Fruit fly (Drosophila melanogaster) whole organism, embryonic: ENCODE data around the gene CG13721.

Source experiments
- CG10979 ChIP-seq: fragments of 200-800 bp; sonication (Bioruptor generic); optimal IDR thresholded peaks from 2 replicates; lab custom pipeline; 2018; ENCODE audit warnings: missing biosample characterization, mild to moderate bottlenecking, missing genetic modification characterization, moderate library complexity
- CG11093 ChIP-seq: fragments of 200-800 bp; sonication (Bioruptor generic); IDR thresholded peaks from 3 replicates; pipeline ENCODE4 v1.3.6; 2022; ENCODE audit warnings: missing biosample characterization, missing genetic modification characterization
- CG11723 ChIP-seq: fragments of 200-800 bp; sonication (Bioruptor generic); optimal IDR thresholded peaks from 2 replicates; lab custom pipeline; 2017; ENCODE audit warnings: missing biosample characterization, mild to moderate bottlenecking, missing genetic modification characterization
- CG12391 ChIP-seq: fragments of 200-800 bp; sonication (Bioruptor generic); optimal IDR thresholded peaks from 3 replicates; lab custom pipeline; 2018; ENCODE audit warnings: missing biosample characterization, mild to moderate bottlenecking, missing genetic modification characterization, moderate library complexity
- CG15073 ChIP-seq: fragments of 200-800 bp; sonication (Bioruptor generic); optimal IDR thresholded peaks from 2 replicates; lab custom pipeline; 2016; ENCODE audit warnings: missing biosample characterization, missing genetic modification characterization
- CG16779 ChIP-seq: fragments of 200-800 bp; sonication (Bioruptor generic); IDR thresholded peaks from 2 replicates; pipeline ENCODE4 v1.3.6; 2022; ENCODE audit warnings: missing biosample characterization, missing genetic modification characterization
- CG17361 ChIP-seq: fragments of 200-800 bp; sonication (Bioruptor generic); IDR thresholded peaks from 3 replicates; pipeline ENCODE4 v1.3.6; 2022; ENCODE audit warnings: missing biosample characterization, missing genetic modification characterization
- CG17385 ChIP-seq: fragments of 200-800 bp; sonication (Bioruptor generic); optimal IDR thresholded peaks from 3 replicates; lab custom pipeline; 2018; ENCODE audit warnings: missing biosample characterization, mild to moderate bottlenecking, missing genetic modification characterization
- CG17612 ChIP-seq: fragments of 200-800 bp; sonication (Bioruptor generic); IDR thresholded peaks from 2 replicates; pipeline ENCODE4 v1.3.6; 2022; ENCODE audit warnings: missing biosample characterization, missing genetic modification characterization
- CG2129 ChIP-seq: fragments of 200-800 bp; sonication (Bioruptor generic); IDR thresholded peaks from 2 replicates; pipeline ENCODE4 v1.3.6; 2022; ENCODE audit warnings: missing biosample characterization, missing genetic modification characterization; ENCODE audit not compliant: partially characterized antibody
- CG2678 ChIP-seq: fragments of 200-800 bp; sonication (Bioruptor generic); optimal IDR thresholded peaks from 3 replicates; lab custom pipeline; 2019; ENCODE audit warnings: missing biosample characterization, mild to moderate bottlenecking, missing genetic modification characterization, moderate library complexity
- CG32532 ChIP-seq: fragments of 200-800 bp; sonication (Bioruptor generic); IDR thresholded peaks from 2 replicates; pipeline ENCODE4 v1.3.6; 2022; ENCODE audit warnings: missing biosample characterization, missing genetic modification characterization
- CG5245 ChIP-seq: fragments of 200-800 bp; sonication (Bioruptor generic); optimal IDR thresholded peaks from 3 replicates; lab custom pipeline; 2016; ENCODE audit warnings: missing biosample characterization, missing genetic modification characterization
- CG6254 ChIP-seq: fragments of 200-800 bp; sonication (Bioruptor generic); optimal IDR thresholded peaks from 3 replicates; lab custom pipeline; 2017; ENCODE audit warnings: mild to moderate bottlenecking, missing biosample characterization, missing genetic modification reagents, missing genetic modification characterization
- CG6654 ChIP-seq: fragments of 200-800 bp; sonication (Bioruptor generic); optimal IDR thresholded peaks from 2 replicates; lab custom pipeline; 2017; ENCODE audit warnings: missing biosample characterization, mild to moderate bottlenecking, missing genetic modification characterization
- CG6854 ChIP-seq: fragments of 200-800 bp; sonication (Bioruptor generic); optimal IDR thresholded peaks from 3 replicates; lab custom pipeline; 2017; ENCODE audit warnings: missing biosample characterization, mild to moderate bottlenecking, missing genetic modification characterization
- CoRest ChIP-seq: fragments of 200-800 bp; sonication (Bioruptor generic); optimal IDR thresholded peaks from 3 replicates; lab custom pipeline; 2018; ENCODE audit warnings: missing biosample characterization, mild to moderate bottlenecking, missing genetic modification characterization, moderate library complexity
- Gug ChIP-seq: fragments of 200-800 bp; sonication (Bioruptor generic); IDR thresholded peaks from 4 replicates; pipeline ENCODE4 v1.3.6; 2022; ENCODE audit warnings: missing biosample characterization, missing genetic modification characterization
- H2.0 ChIP-seq: fragments of 200-800 bp; sonication (Bioruptor generic); IDR thresholded peaks from 2 replicates; pipeline ENCODE4 v1.3.6; 2022; ENCODE audit warnings: missing biosample characterization, missing genetic modification characterization
- HLH3B ChIP-seq: fragments of 200-800 bp; sonication (Bioruptor generic); IDR thresholded peaks from 2 replicates; pipeline ENCODE4 v1.3.6; 2022; ENCODE audit warnings: missing biosample characterization, missing genetic modification characterization
- HLHmδ ChIP-seq: fragments of 200-800 bp; sonication (Bioruptor generic); optimal IDR thresholded peaks from 2 replicates; lab custom pipeline; 2018; ENCODE audit warnings: missing biosample characterization, mild to moderate bottlenecking, missing genetic modification characterization, moderate library complexity
- MESR4 ChIP-seq: fragments of 200-800 bp; sonication (Bioruptor generic); optimal IDR thresholded peaks from 2 replicates; lab custom pipeline; 2018; ENCODE audit warnings: missing biosample characterization, mild to moderate bottlenecking, missing genetic modification characterization, moderate library complexity
- Med ChIP-seq: fragments of 200-800 bp; sonication (Bioruptor generic); peaks from one replicate; lab custom pipeline; 2016; ENCODE audit warnings: missing biosample characterization, missing genetic modification characterization, mild to moderate bottlenecking, inconsistent platforms, moderate library complexity
- NC2α ChIP-seq: fragments of 200-800 bp; sonication (Bioruptor generic); optimal IDR thresholded peaks from 2 replicates; lab custom pipeline; 2016; ENCODE audit warnings: missing biosample characterization, missing genetic modification characterization
- Ravus ChIP-seq: fragments of 200-800 bp; sonication (Bioruptor generic); IDR thresholded peaks from 2 replicates; pipeline ENCODE4 v1.3.6; 2022; ENCODE audit warnings: missing biosample characterization, missing genetic modification characterization
- Rx ChIP-seq: fragments of 200-800 bp; sonication (Bioruptor generic); IDR thresholded peaks from 2 replicates; pipeline ENCODE4 v1.3.6; 2022; ENCODE audit warnings: missing biosample characterization, missing genetic modification characterization
- abd-A ChIP-seq: fragments of 200-800 bp; sonication (Bioruptor generic); optimal IDR thresholded peaks from 3 replicates; lab custom pipeline; 2019; ENCODE audit warnings: missing biosample characterization, mild to moderate bottlenecking, missing genetic modification characterization, moderate library complexity
- ac ChIP-seq: fragments of 200-800 bp; sonication (Bioruptor generic); optimal IDR thresholded peaks from 3 replicates; lab custom pipeline; 2017; ENCODE audit warnings: missing biosample characterization, mild to moderate bottlenecking, missing genetic modification characterization
- bab2 ChIP-seq: fragments of 200-800 bp; sonication (Bioruptor generic); optimal IDR thresholded peaks from 2 replicates; lab custom pipeline; 2016; ENCODE audit warnings: missing biosample characterization, missing genetic modification characterization
- bcd ChIP-seq: fragments of 200-800 bp; sonication (Bioruptor generic); optimal IDR thresholded peaks from 2 replicates; lab custom pipeline; 2017; ENCODE audit warnings: missing biosample characterization, mild to moderate bottlenecking, missing genetic modification characterization
- btn ChIP-seq: fragments of 200-800 bp; sonication (Bioruptor generic); optimal IDR thresholded peaks from 2 replicates; lab custom pipeline; 2016; ENCODE audit warnings: missing biosample characterization, missing genetic modification characterization
- cas ChIP-seq: fragments of 200-800 bp; sonication (Bioruptor generic); IDR thresholded peaks from 2 replicates; pipeline ENCODE4 v1.3.6; 2022; ENCODE audit warnings: missing biosample characterization, missing genetic modification characterization
- ci ChIP-seq: fragments of 200-800 bp; sonication (Bioruptor generic); IDR thresholded peaks from 3 replicates; pipeline ENCODE4 v1.3.6; 2022; ENCODE audit warnings: missing biosample characterization, missing genetic modification characterization
- fu2 ChIP-seq: fragments of 200-800 bp; sonication (Bioruptor generic); optimal IDR thresholded peaks from 2 replicates; lab custom pipeline; 2016; ENCODE audit warnings: missing biosample characterization, missing genetic modification characterization
- gce ChIP-seq: fragments of 200-800 bp; sonication (Bioruptor generic); IDR thresholded peaks from 3 replicates; pipeline ENCODE4 v1.3.6; 2022; ENCODE audit warnings: missing biosample characterization, missing genetic modification characterization
- gem ChIP-seq: fragments of 200-800 bp; sonication (Bioruptor generic); optimal IDR thresholded peaks from 2 replicates; lab custom pipeline; 2019; ENCODE audit warnings: missing biosample characterization, mild to moderate bottlenecking, missing genetic modification characterization, moderate library complexity
- ind ChIP-seq: fragments of 200-800 bp; sonication (Bioruptor generic); optimal IDR thresholded peaks from 3 replicates; lab custom pipeline; 2016; ENCODE audit warnings: missing biosample characterization, missing genetic modification characterization
- kah ChIP-seq: fragments of 200-800 bp; sonication (Bioruptor generic); optimal IDR thresholded peaks from 2 replicates; lab custom pipeline; 2018; ENCODE audit warnings: missing biosample characterization, mild to moderate bottlenecking, missing genetic modification characterization
- lmd ChIP-seq: fragments of 200-800 bp; sonication (Bioruptor generic); IDR thresholded peaks from 2 replicates; pipeline ENCODE4 v1.3.6; 2022; ENCODE audit warnings: missing biosample characterization, missing genetic modification characterization
- lola ChIP-seq, 3 experiments: fragments of >200 bp in 2 of 3; fragments of 200-800 bp in 1 of 3; sonication (Bioruptor generic) in 1 of 3; optimal IDR thresholded peaks; 2 replicates each; lab custom pipeline; 2017 to 2019; ENCODE audit warnings: missing biosample characterization in 3 of 3, missing genetic modification characterization in 3 of 3, mild to moderate bottlenecking in 1 of 3, moderate library complexity in 1 of 3
- nmo ChIP-seq: fragments of 200-800 bp; sonication (Bioruptor generic); optimal IDR thresholded peaks from 2 replicates; lab custom pipeline; 2018; ENCODE audit warnings: missing biosample characterization, mild to moderate bottlenecking, missing genetic modification characterization, moderate library complexity
- onecut ChIP-seq: fragments of 200-800 bp; sonication (Bioruptor generic); IDR thresholded peaks from 2 replicates; pipeline ENCODE4 v1.3.6; 2022; ENCODE audit warnings: missing biosample characterization, missing genetic modification characterization
- prd ChIP-seq, 3 experiments: fragments of >200 bp in 2 of 3; fragments of 200-800 bp in 1 of 3; sonication (Bioruptor generic) in 1 of 3; optimal IDR thresholded peaks in 2 of 3; IDR thresholded peaks in 1 of 3; 2 replicates in 2 of 3; 3 replicates in 1 of 3; pipeline versions ENCODE4 v1.3.6 to Lab custom; 2017 to 2022; ENCODE audit warnings: missing biosample characterization in 1 of 3, missing genetic modification characterization in 1 of 3
- row ChIP-seq: fragments of 200-800 bp; sonication (Bioruptor generic); IDR thresholded peaks from 3 replicates; pipeline ENCODE4 v1.3.6; 2022; ENCODE audit warnings: missing biosample characterization, missing genetic modification characterization
- salm ChIP-seq: fragments of 200-800 bp; sonication (Bioruptor generic); optimal IDR thresholded peaks from 2 replicates; lab custom pipeline; 2018; ENCODE audit warnings: missing biosample characterization, mild to moderate bottlenecking, missing genetic modification characterization
- sens-2 ChIP-seq: fragments of 200-800 bp; sonication (Bioruptor generic); IDR thresholded peaks from 2 replicates; pipeline ENCODE4 v1.3.6; 2022; ENCODE audit warnings: missing biosample characterization, missing genetic modification characterization
- shn ChIP-seq: fragments of 200-800 bp; sonication (Bioruptor generic); optimal IDR thresholded peaks from 3 replicates; lab custom pipeline; 2016; ENCODE audit warnings: missing biosample characterization, missing genetic modification characterization
- sima ChIP-seq: fragments of 200-800 bp; sonication (Bioruptor generic); optimal IDR thresholded peaks from 2 replicates; lab custom pipeline; 2016; ENCODE audit warnings: missing biosample characterization, missing genetic modification characterization
- tap ChIP-seq: fragments of 200-800 bp; optimal IDR thresholded peaks from 3 replicates; lab custom pipeline; 2019; ENCODE audit warnings: missing biosample characterization, mild to moderate bottlenecking, missing genetic modification characterization, moderate library complexity
- ttk ChIP-seq: fragments of 200-800 bp; sonication (Bioruptor generic); IDR thresholded peaks from 2 replicates; pipeline ENCODE4 v2.1.2; 2022; ENCODE audit warnings: missing biosample characterization, missing genetic modification characterization
- wdn ChIP-seq: fragments of 200-800 bp; sonication (Bioruptor generic); IDR thresholded peaks from 2 replicates; pipeline ENCODE4 v1.3.6; 2022; ENCODE audit warnings: missing biosample characterization, missing genetic modification characterization

The CG13721 gene

dm6 chr3L:4533941-4534340 lies 36.4 kb upstream of the CG13721 start (continued):
- peak; percentile 63 for TF ChIP-seq CG10979 (tag; lab: Kevin White, UChicago)
- no peak for TF ChIP-seq HLHmδ (GFP tag; lab: Kevin White, UChicago)
- peak; percentile 31 for TF ChIP-seq CoRest (tag; lab: Kevin White, UChicago)
- TF ChIP-seq fu2 (GFP tag; lab: Kevin White, UChicago) = no peak
- TF ChIP-seq shn (GFP tag; lab: Kevin White, UChicago) = no peak
- TF ChIP-seq Rx = peak; percentile 41; the same call in 1 of the 2 replicates
- no peak for TF ChIP-seq lola (GFP tag; optimal IDR thresholded peaks at IDR 0.05; lab: Kevin White, UChicago)
- peak; percentile 10 for TF ChIP-seq CG5245
- no peak for TF ChIP-seq prd (optimal IDR thresholded peaks at IDR 0.05; lab: Kevin White, UChicago)
- TF ChIP-seq prd (GFP tag; IDR thresholded peaks at IDR 0.05; lab: Robert Waterston, UW) = no peak
- TF ChIP-seq CG17612 = no peak
- no peak for TF ChIP-seq cas (GFP tag; lab: Robert Waterston, UW)
- no peak for TF ChIP-seq CG32532 (GFP tag; lab: Robert Waterston, UW)
- TF ChIP-seq sima (GFP tag; lab: Kevin White, UChicago) = no peak
- TF ChIP-seq CG15073 (GFP tag; lab: Kevin White, UChicago) = no peak
- no peak for TF ChIP-seq NC2α
- peak; percentile 70 for TF ChIP-seq CG2678 (tag; lab: Kevin White, UChicago)
- peak; percentile 54; the same call in 2 of the 3 replicates for TF ChIP-seq CG17361 (GFP tag; lab: Robert Waterston, UW)
- TF ChIP-seq H2.0 (GFP tag; lab: Robert Waterston, UW) = peak; percentile 36; the same call in 1 of the 2 replicates
- TF ChIP-seq ci (GFP tag; lab: Robert Waterston, UW) = peak; percentile 73
- TF ChIP-seq abd-A (tag; lab: Kevin White, UChicago) = peak; percentile 71
- 0 out of 2 replicates have a peak, but pooled peaks have one; percentile 10 for TF ChIP-seq lmd (GFP tag; lab: Robert Waterston, UW)
- TF ChIP-seq sens-2 (GFP tag; lab: Robert Waterston, UW) = no peak
- TF ChIP-seq ac (GFP tag; lab: Kevin White, UChicago) = no peak
- peak; percentile 31 for TF ChIP-seq bcd (GFP tag; lab: Kevin White, UChicago)
- peak; percentile 46 for TF ChIP-seq nmo (GFP tag; lab: Kevin White, UChicago)
- TF ChIP-seq CG2129 (GFP tag; lab: Robert Waterston, UW) = no peak
- TF ChIP-seq gce (GFP tag; lab: Robert Waterston, UW) = peak; percentile 73; the same call in 2 of the 3 replicates
- peak; percentile 5 for TF ChIP-seq CG17385
- peak; percentile 37 for TF ChIP-seq CG12391 (tag; lab: Kevin White, UChicago)
- no peak for TF ChIP-seq CG6654 (GFP tag; lab: Kevin White, UChicago)
- TF ChIP-seq ind (GFP tag; lab: Kevin White, UChicago) = peak; percentile 16
- no peak for TF ChIP-seq Gug (GFP tag; lab: Robert Waterston, UW)
- no peak for TF ChIP-seq CG11723 (GFP tag; lab: Kevin White, UChicago)
- no peak for TF ChIP-seq btn
- TF ChIP-seq salm (tag; lab: Kevin White, UChicago) = peak; percentile 18
- TF ChIP-seq gem (tag; lab: Kevin White, UChicago) = peak; percentile 68
- TF ChIP-seq CG11093 = 0 out of 3 replicates have a peak, but pooled peaks have one; percentile 11
- peak; percentile 51 for TF ChIP-seq ttk (GFP tag; lab: Robert Waterston, UW)
- peak; percentile 53 for TF ChIP-seq row (GFP tag; lab: Robert Waterston, UW)
- no peak for TF ChIP-seq CG16779 (GFP tag; lab: Robert Waterston, UW)
- peak; percentile 51 for TF ChIP-seq Med (GFP tag; lab: Kevin White, UChicago)
- no peak for TF ChIP-seq MESR4 (GFP tag; lab: Kevin White, UChicago)
- peak; percentile 23 for TF ChIP-seq bab2
- peak; percentile 68 for TF ChIP-seq tap (tag; lab: Kevin White, UChicago)
- no peak for TF ChIP-seq onecut
- peak; percentile 41; the same call in 1 of the 2 replicates for TF ChIP-seq HLH3B (GFP tag; lab: Robert Waterston, UW)
- TF ChIP-seq wdn (GFP tag; lab: Robert Waterston, UW) = no peak
- no peak for TF ChIP-seq Ravus (GFP tag; lab: Robert Waterston, UW)
- TF ChIP-seq CG6854 (GFP tag; lab: Kevin White, UChicago) = no peak
- peak; percentile 35 for TF ChIP-seq kah (GFP tag; lab: Kevin White, UChicago)
- peak; percentile 32 for TF ChIP-seq CG6254 (GFP tag; lab: Kevin White, UChicago)
